Worm (Caenorhabditis elegans): ENCODE results near the gene C01G5.9.

The C01G5.9 gene

ce11 chrIV:6522305-6522917 is 2.7 kb downstream of the C01G5.9 start, which contains the start of gene ddi-1:
ddi-1 (plus strand) TSS chrIV:6522867.
- TF ChIP-seq tra-4 (tag; optimal IDR thresholded peaks at IDR 0.05) (no peak), hmg-4 (GFP tag; optimal IDR thresholded peaks at IDR 0.05) (no peak)

ce11 chrIV:6523773-6524172 is 4.1 kb downstream of the C01G5.9 start:
- TF ChIP-seq hmg-4 (GFP tag; optimal IDR thresholded peaks at IDR 0.05): no peak
- TF ChIP-seq tbx-37 (GFP tag; conservative IDR thresholded peaks at IDR 0.05): no peak

ce11 chrIV:6524531-6524930 is 4.8 kb downstream of the C01G5.9 start, which contains the start of gene C01G5.5:
C01G5.5 (plus strand) TSS chrIV:6524610.
- TF ChIP-seq tra-4 (tag; optimal IDR thresholded peaks at IDR 0.05) (no peak), hnd-1 (tag; optimal IDR thresholded peaks at IDR 0.05) (no peak), ceh-36 (tag; optimal IDR thresholded peaks at IDR 0.05) (no peak), ama-1 (optimal IDR thresholded peaks at IDR 0.05) (no peak), aly-1 (tag; optimal IDR thresholded peaks at IDR 0.05) (no peak)

ce11 chrIV:6526522-6526921 is 6.8 kb downstream of the C01G5.9 start:
- TF ChIP-seq ets-7 (tag; optimal IDR thresholded peaks at IDR 0.05) (no peak), aly-1 (tag; optimal IDR thresholded peaks at IDR 0.05) (no peak), tra-4 (tag; optimal IDR thresholded peaks at IDR 0.05) (no peak), B0310.2 (tag; optimal IDR thresholded peaks at IDR 0.05) (no peak), pes-1 (GFP tag; IDR thresholded peaks at IDR 0.05) (no peak), flt-1 (GFP tag; IDR thresholded peaks at IDR 0.05) (no peak), hmbx-1 (tag; optimal IDR thresholded peaks at IDR 0.05) (no peak), scrt-1 (GFP tag; IDR thresholded peaks at IDR 0.05) (no peak), hnd-1 (tag; optimal IDR thresholded peaks at IDR 0.05) (no peak)

- TF ChIP-seq tbx-37 (GFP tag; conservative IDR thresholded peaks at IDR 0.05) (no peak), flt-1 (GFP tag; IDR thresholded peaks at IDR 0.05) (no peak), tra-4 (tag; optimal IDR thresholded peaks at IDR 0.05) (no peak), tbx-11 (GFP tag; IDR thresholded peaks at IDR 0.05) (no peak), ets-7 (tag; optimal IDR thresholded peaks at IDR 0.05) (no peak), ceh-13 (GFP tag; optimal IDR thresholded peaks at IDR 0.05) (no peak), ceh-36 (tag; optimal IDR thresholded peaks at IDR 0.05) (no peak), hmg-4 (GFP tag; optimal IDR thresholded peaks at IDR 0.05) (no peak), F13C5.2 (tag; optimal IDR thresholded peaks at IDR 0.05) (no peak), aly-1 (tag; optimal IDR thresholded peaks at IDR 0.05) (no peak), hnd-1 (tag; optimal IDR thresholded peaks at IDR 0.05) (no peak), B0310.2 (tag; optimal IDR thresholded peaks at IDR 0.05) (no peak), scrt-1 (GFP tag; IDR thresholded peaks at IDR 0.05) (no peak), sea-1 (GFP tag; conservative IDR thresholded peaks at IDR 0.05) (no peak), ama-1 (optimal IDR thresholded peaks at IDR 0.05) (no peak), pes-1 (GFP tag; IDR thresholded peaks at IDR 0.05) (no peak)
Observed at ce11 chrIV:6528202-6528601, 8.5 kb downstream of the C01G5.9 start.

- no peak for TF ChIP-seq hmg-4 (GFP tag; optimal IDR thresholded peaks at IDR 0.05)
- TF ChIP-seq pes-1 (GFP tag; IDR thresholded peaks at IDR 0.05): no peak
- TF ChIP-seq tbx-37 (GFP tag; conservative IDR thresholded peaks at IDR 0.05): no peak
- no peak for TF ChIP-seq scrt-1 (GFP tag; IDR thresholded peaks at IDR 0.05)
- TF ChIP-seq flt-1 (GFP tag; IDR thresholded peaks at IDR 0.05): no peak
- TF ChIP-seq hmbx-1 (tag; optimal IDR thresholded peaks at IDR 0.05): no peak
- TF ChIP-seq tbx-11 (GFP tag; IDR thresholded peaks at IDR 0.05): no peak
- TF ChIP-seq aly-1 (tag; optimal IDR thresholded peaks at IDR 0.05): no peak
- no peak for TF ChIP-seq ceh-13 (GFP tag; optimal IDR thresholded peaks at IDR 0.05)
- no peak for TF ChIP-seq B0310.2 (tag; optimal IDR thresholded peaks at IDR 0.05)
- TF ChIP-seq ceh-36 (tag; optimal IDR thresholded peaks at IDR 0.05): no peak
- no peak for TF ChIP-seq hnd-1 (tag; optimal IDR thresholded peaks at IDR 0.05)
- TF ChIP-seq ama-1 (optimal IDR thresholded peaks at IDR 0.05): no peak
- TF ChIP-seq F13C5.2 (tag; optimal IDR thresholded peaks at IDR 0.05): no peak
- no peak for TF ChIP-seq ets-7 (tag; optimal IDR thresholded peaks at IDR 0.05)
- no peak for TF ChIP-seq sea-1 (GFP tag; conservative IDR thresholded peaks at IDR 0.05)
- TF ChIP-seq tra-4 (tag; optimal IDR thresholded peaks at IDR 0.05): no peak
Observed at ce11 chrIV:6529832-6530231, 10.1 kb downstream of the C01G5.9 start.

ce11 chrIV:6531450-6531849 is 11.8 kb downstream of the C01G5.9 start, which contains the start of gene C01G5.4:
C01G5.4 (plus strand) TSS chrIV:6531750.
- TF ChIP-seq pes-1 (GFP tag; IDR thresholded peaks at IDR 0.05) (no peak), tra-4 (tag; optimal IDR thresholded peaks at IDR 0.05) (no peak), B0310.2 (tag; optimal IDR thresholded peaks at IDR 0.05) (no peak), F13C5.2 (tag; optimal IDR thresholded peaks at IDR 0.05) (no peak), tbx-11 (GFP tag; IDR thresholded peaks at IDR 0.05) (no peak), hmg-4 (GFP tag; optimal IDR thresholded peaks at IDR 0.05) (no peak), ets-7 (tag; optimal IDR thresholded peaks at IDR 0.05) (no peak), tbx-37 (GFP tag; conservative IDR thresholded peaks at IDR 0.05) (no peak), ama-1 (optimal IDR thresholded peaks at IDR 0.05) (no peak), aly-1 (tag; optimal IDR thresholded peaks at IDR 0.05) (no peak), flt-1 (GFP tag; IDR thresholded peaks at IDR 0.05) (no peak)

ce11 chrIV:6535908-6536307 is 16.2 kb downstream of the C01G5.9 start, which contains the start of gene C01G5.3:
C01G5.3 (plus strand) TSS chrIV:6536208.
- TF ChIP-seq tra-4 (tag; optimal IDR thresholded peaks at IDR 0.05) (no peak), flt-1 (GFP tag; IDR thresholded peaks at IDR 0.05) (no peak)

- no peak for TF ChIP-seq ama-1 (optimal IDR thresholded peaks at IDR 0.05)
- no peak for TF ChIP-seq ceh-13 (GFP tag; optimal IDR thresholded peaks at IDR 0.05)
- TF ChIP-seq hnd-1 (tag; optimal IDR thresholded peaks at IDR 0.05): no peak
- no peak for TF ChIP-seq ets-7 (tag; optimal IDR thresholded peaks at IDR 0.05)
- TF ChIP-seq F13C5.2 (tag; optimal IDR thresholded peaks at IDR 0.05): no peak
- TF ChIP-seq hmbx-1 (tag; optimal IDR thresholded peaks at IDR 0.05): no peak
- no peak for TF ChIP-seq tbx-11 (GFP tag; IDR thresholded peaks at IDR 0.05)
- no peak for TF ChIP-seq tra-4 (tag; optimal IDR thresholded peaks at IDR 0.05)
- no peak for TF ChIP-seq pes-1 (GFP tag; IDR thresholded peaks at IDR 0.05)
- TF ChIP-seq flt-1 (GFP tag; IDR thresholded peaks at IDR 0.05): no peak
- no peak for TF ChIP-seq tbx-37 (GFP tag; conservative IDR thresholded peaks at IDR 0.05)
Observed at ce11 chrIV:6541435-6541834, 21.7 kb downstream of the C01G5.9 start, which contains the start of gene C01G5.25. C01G5.25 (plus strand) TSS chrIV:6541684.

All from whole organism, early embryonic.